Fruit fly (Drosophila melanogaster) S2 (cell line): ENCODE results near the gene Sirt1.

ENCODE experiments used
- CG8478 ChIP-seq: fragments of >200 bp; optimal IDR thresholded peaks from 2 replicates; lab custom pipeline; 2018
- CTCF ChIP-seq, 2 experiments: fragments of >200 bp; optimal IDR thresholded peaks; 2 replicates each; lab custom pipeline; 2018

DNA sequence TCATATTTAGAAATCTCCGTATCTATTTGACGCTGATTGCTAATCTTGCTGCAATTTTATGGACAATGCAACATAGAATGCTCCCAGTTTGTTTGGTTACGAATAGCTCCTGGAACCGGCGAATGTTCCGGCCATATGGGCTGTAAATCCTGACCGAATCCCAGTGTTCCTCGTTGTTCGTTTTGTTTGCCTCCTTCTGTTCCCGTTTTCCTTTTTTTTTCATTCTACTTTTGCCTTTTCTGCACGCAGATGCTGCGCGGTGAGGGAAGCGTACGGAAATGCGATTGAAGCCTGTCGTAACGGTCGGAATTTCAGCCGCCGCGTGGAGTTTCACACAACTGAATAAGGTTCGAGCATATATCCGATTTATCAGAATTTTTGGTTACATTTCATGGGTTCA lies 10.8 kb downstream of the Sirt1 start, which contains the start of gene CG43925:
- no peak for TF ChIP-seq CTCF (optimal IDR thresholded peaks at IDR 0.05; lab: Kevin White, UChicago)
- no peak for TF ChIP-seq CG8478 (lab: Kevin White, UChicago)
